Fruit fly (Drosophila melanogaster): Measurements from ENCODE around the gene CG2258.

CG2258 gene

DNA sequence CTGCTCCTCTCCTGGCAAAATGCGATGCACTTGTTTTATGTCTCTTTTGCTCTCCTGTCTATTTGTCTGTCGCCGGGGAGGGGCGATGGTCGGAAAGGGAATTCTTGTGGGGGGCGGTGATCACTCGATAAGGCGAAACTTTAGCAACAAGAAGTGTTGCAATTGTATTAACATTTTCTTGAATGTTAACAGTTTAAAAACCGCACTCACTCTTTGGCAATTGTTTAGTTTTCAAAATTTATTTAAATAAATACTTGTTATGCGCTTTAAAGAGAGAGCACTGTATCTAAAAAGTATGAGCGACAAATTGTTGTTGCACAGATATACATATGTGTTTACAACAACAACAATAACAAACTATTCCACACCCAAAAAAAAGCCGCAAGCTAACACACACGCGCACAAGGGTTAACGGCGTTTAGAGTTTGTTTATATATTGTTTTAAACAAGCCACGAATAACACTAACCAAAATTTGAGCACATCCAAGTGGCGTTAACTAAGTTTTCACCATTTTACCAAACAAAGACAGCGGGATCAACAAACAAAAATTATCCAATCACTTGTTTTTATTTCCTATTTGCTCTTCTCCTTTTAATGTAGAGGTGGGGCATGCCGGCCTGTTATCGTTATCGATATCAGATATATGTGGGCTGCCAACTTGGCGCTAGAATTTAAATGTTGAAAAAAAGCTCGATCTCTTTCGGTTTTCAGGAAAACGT is at the start of gene CG2258 (continued):
- TF ChIP-seq pfk (GFP tag; optimal IDR thresholded peaks at IDR 0.05): no peak
- TF ChIP-seq CG31441 (GFP tag; IDR thresholded peaks at IDR 0.05): peak; percentile 89
- TF ChIP-seq CG17385 (GFP tag; optimal IDR thresholded peaks at IDR 0.05): peak; percentile 87
- TF ChIP-seq CG13287 (GFP tag; IDR thresholded peaks at IDR 0.05; ENCODE audit: partially characterized antibody): peak; percentile 40; the same call in 1 of the 2 replicates
- TF ChIP-seq Ets65A (GFP tag): peak; percentile 98
- peak; percentile 61 for TF ChIP-seq Gsc (GFP tag; IDR thresholded peaks at IDR 0.05)
- TF ChIP-seq cas (GFP tag; IDR thresholded peaks at IDR 0.05): peak; percentile 72
- TF ChIP-seq sisA (GFP tag; IDR thresholded peaks at IDR 0.05): peak; percentile 89
- TF ChIP-seq NfI (GFP tag; optimal IDR thresholded peaks at IDR 0.05): peak; percentile 84
- TF ChIP-seq CG8089 (GFP tag; optimal IDR thresholded peaks at IDR 0.05): peak; percentile 46
- TF ChIP-seq CG4404 (GFP tag; IDR thresholded peaks at IDR 0.05): peak; percentile 61
- TF ChIP-seq CG3847 (GFP tag; IDR thresholded peaks at IDR 0.05): peak; percentile 83
- TF ChIP-seq CG10147 (GFP tag; optimal IDR thresholded peaks at IDR 0.05): peak; percentile 75
- TF ChIP-seq CG1529 (GFP tag; optimal IDR thresholded peaks at IDR 0.05): peak; percentile 82
- no peak for TF ChIP-seq kay (GFP tag; optimal IDR thresholded peaks at IDR 0.05)
- TF ChIP-seq sr (GFP tag; IDR thresholded peaks at IDR 0.05): peak; percentile 70; the same call in 1 of the 3 replicates
- TF ChIP-seq D19B (GFP tag; optimal IDR thresholded peaks at IDR 0.05): peak; percentile 52
- no peak for TF ChIP-seq mld (GFP tag; IDR thresholded peaks at IDR 0.05; ENCODE audit: partially characterized antibody)
- TF ChIP-seq dan (GFP tag; IDR thresholded peaks at IDR 0.05): no peak
- no peak for TF ChIP-seq ato (GFP tag; IDR thresholded peaks at IDR 0.05; ENCODE audit: partially characterized antibody)
- TF ChIP-seq ken (GFP tag; IDR thresholded peaks at IDR 0.05): peak; percentile 87
- peak; percentile 71 for TF ChIP-seq CG14710 (tag; optimal IDR thresholded peaks at IDR 0.05)
- TF ChIP-seq dm (GFP tag; optimal IDR thresholded peaks at IDR 0.05): peak; percentile 50
- TF ChIP-seq disco-r (GFP tag; optimal IDR thresholded peaks at IDR 0.05): peak; percentile 56
- peak; percentile 77 for TF ChIP-seq scrt (GFP tag; optimal IDR thresholded peaks at IDR 0.05)
- TF ChIP-seq vvl (GFP tag; IDR thresholded peaks at IDR 0.05): peak; percentile 95
- peak; percentile 15 for TF ChIP-seq slp2 (GFP tag; optimal IDR thresholded peaks at IDR 0.05)
- peak; percentile 87 to 94 for TF ChIP-seq bsh (GFP tag; optimal IDR thresholded peaks at IDR 0.05)
- TF ChIP-seq CG32767 (GFP tag; IDR thresholded peaks at IDR 0.05): peak; percentile 76
- peak; percentile 22; the same call in 1 of the 2 replicates for TF ChIP-seq CkIIα-i1 (GFP tag; IDR thresholded peaks at IDR 0.05)
- TF ChIP-seq CG6654 (GFP tag; optimal IDR thresholded peaks at IDR 0.05): peak; percentile 71
- TF ChIP-seq inv (GFP tag; IDR thresholded peaks at IDR 0.05; ENCODE audit: partially characterized antibody): no peak
- peak; percentile 5 for TF ChIP-seq Hmx (GFP tag; optimal IDR thresholded peaks at IDR 0.05)
- TF ChIP-seq CG10321 (GFP tag; IDR thresholded peaks at IDR 0.05): peak; percentile 47; the same call in 1 of the 2 replicates
- peak; percentile 70 for TF ChIP-seq CG9437 (GFP tag; optimal IDR thresholded peaks at IDR 0.05)
- TF ChIP-seq Neu2 (GFP tag; optimal IDR thresholded peaks at IDR 0.05; ENCODE audit: borderline replicate concordance): no peak
- no peak for TF ChIP-seq Elba2 (GFP tag; optimal IDR thresholded peaks at IDR 0.05)
- TF ChIP-seq CG42726 (GFP tag; IDR thresholded peaks at IDR 0.05; ENCODE audit: partially characterized antibody): no peak
- TF ChIP-seq CG7556 (GFP tag; optimal IDR thresholded peaks at IDR 0.05): peak; percentile 76
- TF ChIP-seq HHEX (GFP tag; optimal IDR thresholded peaks at IDR 0.05): peak; percentile 85
- TF ChIP-seq Scr (GFP tag; IDR thresholded peaks at IDR 0.05; ENCODE audit: partially characterized antibody): peak; percentile 49
- peak; percentile 46; the same call in 1 of the 3 replicates for TF ChIP-seq HLH4C (GFP tag; IDR thresholded peaks at IDR 0.05; ENCODE audit: partially characterized antibody)
- no peak for TF ChIP-seq vnd (GFP tag; IDR thresholded peaks at IDR 0.05; ENCODE audit: partially characterized antibody)
- peak; percentile 77 for TF ChIP-seq nerfin-1 (tag; optimal IDR thresholded peaks at IDR 0.05)
- TF ChIP-seq CG13123 (GFP tag; optimal IDR thresholded peaks at IDR 0.05): peak; percentile 35
- peak; percentile 46; the same call in 1 of the 2 replicates for TF ChIP-seq dati (GFP tag; IDR thresholded peaks at IDR 0.05)
- TF ChIP-seq corto (GFP tag; optimal IDR thresholded peaks at IDR 0.05): no peak
- TF ChIP-seq org-1 (GFP tag; optimal IDR thresholded peaks at IDR 0.05): peak; percentile 47
- peak; percentile 64 for TF ChIP-seq CG6854 (GFP tag; optimal IDR thresholded peaks at IDR 0.05)

All from whole organism, embryonic.